Worm (Caenorhabditis elegans): Measurements from ENCODE around the gene fbxb-82.

fbxb-82 gene

ce11 chrIII:131627-132026 is 11.4 kb downstream of the fbxb-82 start (continued):
- no peak for TF ChIP-seq lin-39 (tag; optimal IDR thresholded peaks at IDR 0.05)
- TF ChIP-seq nhr-84 (tag; optimal IDR thresholded peaks at IDR 0.05): no peak
- no peak for TF ChIP-seq alr-1 (tag; optimal IDR thresholded peaks at IDR 0.05; ENCODE audit: borderline replicate concordance)
- TF ChIP-seq nhr-76 (tag; optimal IDR thresholded peaks at IDR 0.05): no peak
- TF ChIP-seq mab-9 (GFP tag; IDR thresholded peaks at IDR 0.05): no peak
- TF ChIP-seq nhr-85 (tag): peak; percentile 71
- TF ChIP-seq mef-2 (tag; optimal IDR thresholded peaks at IDR 0.05): no peak
- TF ChIP-seq mep-1 (tag; optimal IDR thresholded peaks at IDR 0.05): peak; percentile 79
- peak; percentile 64 for TF ChIP-seq snu-23 (GFP tag; optimal IDR thresholded peaks at IDR 0.05)
- TF ChIP-seq skn-1 (tag; optimal IDR thresholded peaks at IDR 0.05): peak; percentile 11
- TF ChIP-seq fkh-8 (tag; optimal IDR thresholded peaks at IDR 0.05): peak; percentile 56
- no peak for TF ChIP-seq C04F5.9 (tag; optimal IDR thresholded peaks at IDR 0.05)
- peak; percentile 55 for TF ChIP-seq nhr-47 (tag; optimal IDR thresholded peaks at IDR 0.05)
- no peak for TF ChIP-seq mdl-1 (tag; optimal IDR thresholded peaks at IDR 0.05)
- no peak for TF ChIP-seq ztf-4 (tag; optimal IDR thresholded peaks at IDR 0.05)
- no peak for TF ChIP-seq nhr-90 (tag; optimal IDR thresholded peaks at IDR 0.05; ENCODE audit: poor library complexity)
- no peak for TF ChIP-seq unc-62 (GFP tag; optimal IDR thresholded peaks at IDR 0.05)
- peak; percentile 89 for TF ChIP-seq vab-15 (tag; optimal IDR thresholded peaks at IDR 0.05)
- TF ChIP-seq hpl-2 (GFP tag; optimal IDR thresholded peaks at IDR 0.05): no peak
- no peak for TF ChIP-seq nhr-237 (tag; optimal IDR thresholded peaks at IDR 0.05)
- peak; percentile 50 for TF ChIP-seq swsn-7 (tag; optimal IDR thresholded peaks at IDR 0.05)
- peak; percentile 9 for TF ChIP-seq tbx-2 (tag; optimal IDR thresholded peaks at IDR 0.05)
- no peak for TF ChIP-seq hlh-17 (GFP tag; optimal IDR thresholded peaks at IDR 0.05; ENCODE audit: borderline replicate concordance)
- TF ChIP-seq fkh-10 (GFP tag; optimal IDR thresholded peaks at IDR 0.05): no peak
- no peak for TF ChIP-seq fos-1 (tag; optimal IDR thresholded peaks at IDR 0.05)
- no peak for TF ChIP-seq ceh-8 (GFP tag; optimal IDR thresholded peaks at IDR 0.05)
- TF ChIP-seq lsy-2 (tag; optimal IDR thresholded peaks at IDR 0.05): peak; percentile 64 to 82
- no peak for TF ChIP-seq pag-3 (tag; optimal IDR thresholded peaks at IDR 0.05; ENCODE audit: borderline replicate concordance, insufficient read depth)
- no peak for TF ChIP-seq ces-1 (GFP tag; optimal IDR thresholded peaks at IDR 0.05)
- TF ChIP-seq irx-1 (tag; optimal IDR thresholded peaks at IDR 0.05): peak; percentile 9
- no peak for TF ChIP-seq nhr-11 (tag; optimal IDR thresholded peaks at IDR 0.05)
- TF ChIP-seq nhr-12 (tag; optimal IDR thresholded peaks at IDR 0.05): no peak
- TF ChIP-seq elt-3 (tag; optimal IDR thresholded peaks at IDR 0.05): no peak
- peak; percentile 44 for TF ChIP-seq xbp-1 (tag; optimal IDR thresholded peaks at IDR 0.05)
- no peak for TF ChIP-seq ama-1 (optimal IDR thresholded peaks at IDR 0.05)
- TF ChIP-seq nhr-71 (tag; optimal IDR thresholded peaks at IDR 0.05): peak; percentile 61
- peak; percentile 42 for TF ChIP-seq rnt-1 (tag; optimal IDR thresholded peaks at IDR 0.05)
- TF ChIP-seq egl-27 (tag; optimal IDR thresholded peaks at IDR 0.05): no peak
- TF ChIP-seq elt-2 (tag; optimal IDR thresholded peaks at IDR 0.05): peak; percentile 1
- TF ChIP-seq aly-2 (tag; optimal IDR thresholded peaks at IDR 0.05): no peak
- peak; percentile 37 for TF ChIP-seq dsc-1 (tag; optimal IDR thresholded peaks at IDR 0.05)
- TF ChIP-seq fkh-4 (tag; optimal IDR thresholded peaks at IDR 0.05; ENCODE audit: borderline replicate concordance): no peak
- TF ChIP-seq F16B12.6 (tag; optimal IDR thresholded peaks at IDR 0.05): peak; percentile 60
- no peak for TF ChIP-seq ets-5 (GFP tag; IDR thresholded peaks at IDR 0.05)

DNA sequence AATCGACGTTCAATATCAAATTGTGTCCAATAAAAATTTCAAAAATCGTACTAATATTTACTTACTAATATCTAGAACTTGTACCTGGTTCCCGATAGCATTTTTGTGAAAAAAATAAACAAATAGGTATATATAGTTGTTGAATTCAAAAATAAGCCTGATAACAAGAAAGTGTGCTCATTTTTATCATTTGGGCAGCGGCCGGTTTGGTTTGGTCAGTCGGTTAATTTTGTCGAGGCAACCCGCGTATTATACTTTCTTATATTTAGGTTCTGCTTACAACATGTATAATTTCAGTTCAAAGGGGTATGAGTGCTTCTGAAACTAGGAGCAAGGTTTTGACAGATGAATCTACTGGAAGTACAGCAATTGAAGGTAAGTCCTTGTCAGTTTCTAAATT is 12.4 kb downstream of the fbxb-82 start, which contains the start of the genes nhr-280 and C29F9.2:
nhr-280 (minus strand) TSS at position 101 of the 400 bp plus-strand sequence.
C29F9.2 (plus strand) TSS at position 298 of the 400 bp plus-strand sequence.
- TF ChIP-seq snpc-4 (tag; optimal IDR thresholded peaks at IDR 0.05): no peak
- no peak for TF ChIP-seq nhr-237 (tag; optimal IDR thresholded peaks at IDR 0.05)
- peak; percentile 23 for TF ChIP-seq elt-2 (tag; optimal IDR thresholded peaks at IDR 0.05)
